Worm (Caenorhabditis elegans): Measurements from ENCODE around the gene W02D7.6.

DNA sequence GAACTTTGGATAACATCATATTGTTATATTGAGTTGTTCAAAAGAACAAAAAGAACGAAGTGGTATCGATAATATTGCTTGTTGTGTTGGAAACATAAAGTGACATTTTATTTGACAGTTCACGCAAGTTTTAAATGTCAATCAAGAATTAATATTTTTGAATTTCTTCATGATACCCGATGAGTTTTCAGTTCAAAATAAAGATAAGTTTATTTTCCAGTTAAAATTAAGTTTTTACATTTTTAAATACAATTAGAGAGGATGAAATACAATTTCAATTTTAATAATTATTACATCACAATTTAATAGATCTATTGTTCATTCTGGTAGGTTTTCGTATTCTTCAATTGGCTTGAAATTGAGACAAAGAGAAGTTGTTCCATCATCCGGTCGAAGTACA, 3.8 kb downstream of the W02D7.6 start, which contains the start of gene W02D7.4:
- TF ChIP-seq ceh-36 (tag; optimal IDR thresholded peaks at IDR 0.05): no peak
- no peak for TF ChIP-seq hmg-4 (GFP tag; optimal IDR thresholded peaks at IDR 0.05)
- no peak for TF ChIP-seq ama-1 (optimal IDR thresholded peaks at IDR 0.05)
